Worm (Caenorhabditis elegans) whole organism, midembryonic: ENCODE results near the gene C26B2.2.

Experiments used
- flt-1 ChIP-seq: fragments of 200-800 bp; sonication (Bioruptor generic); IDR thresholded peaks from 2 replicates; pipeline ENCODE4 v1.3.6; 2022; ENCODE audit warnings: missing genetic modification characterization, missing compliant biosample characterization
- med-1 ChIP-seq: sonication (generic microtip); optimal IDR thresholded peaks from 2 replicates; lab custom pipeline; 2017; ENCODE audit warnings: missing genetic modification characterization, mild to moderate bottlenecking, missing compliant biosample characterization, antibody characterized with exemption, missing genetic modification reagents; ENCODE audit not compliant: insufficient read depth
- tab-1 ChIP-seq: fragments of 200-800 bp; sonication (Bioruptor generic); IDR thresholded peaks from 2 replicates; pipeline ENCODE4 v1.3.6; 2022; ENCODE audit warnings: missing genetic modification characterization, missing compliant biosample characterization

- TF ChIP-seq flt-1 (GFP tag; lab: Robert Waterston, UW) = 0 out of 2 replicates have a peak, but pooled peaks have one; percentile 11
- no peak for TF ChIP-seq tab-1 (GFP tag; lab: Robert Waterston, UW)
- TF ChIP-seq med-1 (GFP tag; lab: Kevin White, UChicago) = no peak
Measured at ce11 chrIV:7983728-7984346, 38.1 kb downstream of the C26B2.2 start.
